Worm (Caenorhabditis elegans) whole organism, L1 larva: ENCODE results near the gene rfk-1.

Experiments
- C04F5.9 ChIP-seq: sonication (generic microtip); optimal IDR thresholded peaks from 2 replicates; lab custom pipeline; 2016; ENCODE audit warnings: missing genetic modification characterization, missing compliant biosample characterization
- C16A3.4 ChIP-seq: fragments of 150-350 bp; optimal IDR thresholded peaks from 2 replicates; lab custom pipeline; 2014; ENCODE audit warnings: missing biosample characterization, missing genetic modification characterization
- C34B4.2 ChIP-seq: sonication (generic microtip); optimal IDR thresholded peaks from 2 replicates; lab custom pipeline; 2017; ENCODE audit warnings: mild to moderate bottlenecking, missing genetic modification characterization, missing compliant biosample characterization
- aha-1 ChIP-seq: fragments of 150-350 bp; optimal IDR thresholded peaks from 2 replicates; lab custom pipeline; 2014; ENCODE audit warnings: missing biosample characterization, missing genetic modification characterization
- ama-1 ChIP-seq: fragments of 150-350 bp; optimal IDR thresholded peaks from 2 replicates; lab custom pipeline; 2014
- blmp-1 ChIP-seq: fragments of 150-350 bp; optimal IDR thresholded peaks from 2 replicates; lab custom pipeline; 2014; ENCODE audit warnings: missing biosample characterization, missing genetic modification characterization
- ceh-8 ChIP-seq: fragments of 200-800 bp; sonication (Bioruptor generic); optimal IDR thresholded peaks from 2 replicates; lab custom pipeline; 2018; ENCODE audit warnings: mild to moderate bottlenecking, missing genetic modification characterization, moderate library complexity, missing compliant biosample characterization
- ceh-82 ChIP-seq, 3 experiments: fragments of 150-350 bp in 1 of 3; sonication (generic microtip) in 2 of 3; optimal IDR thresholded peaks; 2 replicates each; lab custom pipeline; 2014 to 2017; ENCODE audit warnings: missing biosample characterization in 3 of 3, missing genetic modification characterization in 3 of 3
- ceh-88 ChIP-seq: fragments of 200-800 bp; sonication (Bioruptor generic); IDR thresholded peaks from 2 replicates; pipeline ENCODE4 v1.3.6; 2022; ENCODE audit warnings: missing genetic modification characterization, missing compliant biosample characterization
- ceh-90 ChIP-seq: sonication (generic microtip); optimal IDR thresholded peaks from 2 replicates; lab custom pipeline; 2016; ENCODE audit warnings: missing genetic modification characterization, missing compliant biosample characterization
- dpl-1 ChIP-seq, 3 experiments: fragments of 150-350 bp in 2 of 3; sonication (generic microtip) in 1 of 3; optimal IDR thresholded peaks; 2 replicates each; lab custom pipeline; 2014 to 2017; ENCODE audit warnings: missing biosample characterization in 3 of 3, missing genetic modification characterization in 3 of 3, missing genetic modification reagents in 3 of 3
- efl-1 ChIP-seq, 4 experiments: fragments of 150-350 bp; optimal IDR thresholded peaks in 3 of 4; peaks in 1 of 4; 1 replicate in 1 of 4; 2 replicates in 3 of 4; lab custom pipeline; 2014; ENCODE audit warnings: missing biosample characterization in 2 of 4, missing genetic modification characterization in 2 of 4, missing genetic modification reagents in 2 of 4
- efl-3 ChIP-seq: fragments of 200-800 bp; sonication (Bioruptor generic); optimal IDR thresholded peaks from 2 replicates; lab custom pipeline; 2018; ENCODE audit warnings: mild to moderate bottlenecking, missing genetic modification characterization, missing compliant biosample characterization
- egl-13 ChIP-seq: sonication (generic microtip); optimal IDR thresholded peaks from 2 replicates; lab custom pipeline; 2016; ENCODE audit warnings: missing genotype, missing genetic modification reagents, missing genetic modification characterization, missing compliant biosample characterization
- egl-27 ChIP-seq, 2 experiments: fragments of 150-350 bp in 1 of 2; sonication (generic microtip); optimal IDR thresholded peaks; 3 replicates each; lab custom pipeline; 2017 to 2018; ENCODE audit warnings: missing biosample characterization in 2 of 2, missing genetic modification characterization in 2 of 2, missing genetic modification reagents in 2 of 2
- fkh-4 ChIP-seq: sonication (generic microtip); optimal IDR thresholded peaks from 2 replicates; lab custom pipeline; 2016; ENCODE audit warnings: missing compliant biosample characterization, missing genetic modification characterization, borderline replicate concordance
- grh-1 ChIP-seq: fragments of 200-800 bp; sonication (Bioruptor generic); IDR thresholded peaks from 2 replicates; pipeline ENCODE4 v1.3.6; 2022; ENCODE audit warnings: missing genetic modification reagents, missing genetic modification characterization, missing compliant biosample characterization
- hlh-17 ChIP-seq: fragments of 200-800 bp; sonication (Bioruptor generic); optimal IDR thresholded peaks from 2 replicates; lab custom pipeline; 2018; ENCODE audit warnings: missing genetic modification characterization, mild to moderate bottlenecking, missing compliant biosample characterization, moderate library complexity, borderline replicate concordance
- hpl-2 ChIP-seq: fragments of 150-350 bp; optimal IDR thresholded peaks from 2 replicates; lab custom pipeline; 2014; ENCODE audit warnings: missing biosample characterization, missing genetic modification reagents, missing genetic modification characterization
- jun-1 ChIP-seq: fragments of 150-350 bp; optimal IDR thresholded peaks from 2 replicates; lab custom pipeline; 2014; ENCODE audit warnings: missing biosample characterization, missing genetic modification reagents, missing genetic modification characterization
- lin-13 ChIP-seq: fragments of 150-350 bp; optimal IDR thresholded peaks from 2 replicates; lab custom pipeline; 2014; ENCODE audit warnings: missing biosample characterization, missing genetic modification reagents, missing genetic modification characterization
- lin-35 ChIP-seq, 2 experiments: fragments of 150-350 bp; optimal IDR thresholded peaks; 2 replicates each; lab custom pipeline; 2014; ENCODE audit warnings: missing biosample characterization in 2 of 2, missing genetic modification characterization in 2 of 2, missing genetic modification reagents in 2 of 2
- lin-39 ChIP-seq: fragments of 150-350 bp; optimal IDR thresholded peaks from 2 replicates; lab custom pipeline; 2014; ENCODE audit warnings: missing biosample characterization, missing genetic modification reagents, missing genetic modification characterization
- lir-3 ChIP-seq: sonication (generic microtip); optimal IDR thresholded peaks from 2 replicates; lab custom pipeline; 2016; ENCODE audit warnings: mild to moderate bottlenecking, missing genetic modification characterization, moderate library complexity, missing compliant biosample characterization; ENCODE audit not compliant: poor library complexity
- lsy-2 ChIP-seq, 2 experiments: fragments of 150-350 bp; optimal IDR thresholded peaks; 2 replicates each; lab custom pipeline; 2014; ENCODE audit warnings: missing biosample characterization in 2 of 2, missing genetic modification characterization in 2 of 2
- mab-9 ChIP-seq: fragments of 200-800 bp; sonication (Bioruptor generic); IDR thresholded peaks from 2 replicates; pipeline ENCODE4 v1.3.6; 2022; ENCODE audit warnings: missing genetic modification reagents, missing genetic modification characterization, missing compliant biosample characterization
- mdl-1 ChIP-seq, 2 experiments: fragments of 150-350 bp; optimal IDR thresholded peaks; 2 replicates each; lab custom pipeline; 2014 to 2017; ENCODE audit warnings: missing biosample characterization in 2 of 2, missing genetic modification characterization in 2 of 2, inconsistent platforms in 1 of 2
- mef-2 ChIP-seq: fragments of 150-350 bp; optimal IDR thresholded peaks from 2 replicates; lab custom pipeline; 2014; ENCODE audit warnings: missing biosample characterization, missing genetic modification characterization
- mep-1 ChIP-seq: fragments of 150-350 bp; optimal IDR thresholded peaks from 2 replicates; lab custom pipeline; 2014; ENCODE audit warnings: missing biosample characterization, missing genetic modification characterization
- nhr-12 ChIP-seq: sonication (generic microtip); optimal IDR thresholded peaks from 2 replicates; lab custom pipeline; 2017; ENCODE audit warnings: missing biosample characterization, missing genetic modification characterization
- nhr-47 ChIP-seq: sonication (generic microtip); optimal IDR thresholded peaks from 2 replicates; lab custom pipeline; 2016; ENCODE audit warnings: mild to moderate bottlenecking, missing genetic modification characterization, moderate library complexity, missing compliant biosample characterization
- nhr-71 ChIP-seq: sonication (generic microtip); optimal IDR thresholded peaks from 2 replicates; lab custom pipeline; 2016; ENCODE audit warnings: mild to moderate bottlenecking, missing genetic modification characterization, moderate library complexity, missing compliant biosample characterization
- nhr-76 ChIP-seq: sonication (generic microtip); optimal IDR thresholded peaks from 2 replicates; lab custom pipeline; 2017; ENCODE audit warnings: missing biosample characterization, missing genetic modification characterization
- nhr-84 ChIP-seq: sonication (generic microtip); optimal IDR thresholded peaks from 2 replicates; lab custom pipeline; 2017; ENCODE audit warnings: missing biosample characterization, missing genetic modification characterization
- nhr-85 ChIP-seq: sonication (generic microtip); peaks from one replicate; lab custom pipeline; 2016; ENCODE audit warnings: missing genetic modification characterization, inconsistent platforms, missing compliant biosample characterization
- pag-3 ChIP-seq: sonication (generic microtip); optimal IDR thresholded peaks from 2 replicates; lab custom pipeline; 2017; ENCODE audit warnings: missing genetic modification characterization, mild to moderate bottlenecking, missing compliant biosample characterization, antibody characterized with exemption, borderline replicate concordance; ENCODE audit not compliant: insufficient read depth
- pax-3 ChIP-seq: fragments of 200-800 bp; sonication (Bioruptor generic); optimal IDR thresholded peaks from 2 replicates; lab custom pipeline; 2018; ENCODE audit warnings: mild to moderate bottlenecking, missing genetic modification characterization, moderate library complexity, missing compliant biosample characterization
- rnt-1 ChIP-seq: sonication (generic microtip); optimal IDR thresholded peaks from 2 replicates; lab custom pipeline; 2016; ENCODE audit warnings: mild to moderate bottlenecking, missing genetic modification characterization, moderate library complexity, missing compliant biosample characterization
- snpc-4 ChIP-seq: fragments of 150-350 bp; optimal IDR thresholded peaks from 2 replicates; lab custom pipeline; 2014; ENCODE audit warnings: missing biosample characterization, missing genetic modification characterization
- snu-23 ChIP-seq: sonication (generic microtip); optimal IDR thresholded peaks from 2 replicates; lab custom pipeline; 2016; ENCODE audit warnings: missing genetic modification characterization, missing compliant biosample characterization
- swsn-7 ChIP-seq: sonication (generic microtip); optimal IDR thresholded peaks from 2 replicates; lab custom pipeline; 2016; ENCODE audit warnings: missing genetic modification characterization, missing compliant biosample characterization
- unc-30 ChIP-seq: sonication (generic microtip); optimal IDR thresholded peaks from 2 replicates; lab custom pipeline; 2017; ENCODE audit warnings: missing biosample characterization, missing genetic modification characterization
- unc-86 ChIP-seq: sonication (generic microtip); optimal IDR thresholded peaks from 2 replicates; lab custom pipeline; 2016; ENCODE audit warnings: missing genetic modification characterization, missing compliant biosample characterization
- unc-98 ChIP-seq: fragments of 200-800 bp; sonication (Bioruptor generic); IDR thresholded peaks from 2 replicates; pipeline ENCODE4 v1.3.6; 2022; ENCODE audit warnings: missing genetic modification characterization, missing compliant biosample characterization
- vab-15 ChIP-seq: sonication (generic microtip); optimal IDR thresholded peaks from 2 replicates; lab custom pipeline; 2017; ENCODE audit warnings: missing genotype, mild to moderate bottlenecking, missing genetic modification characterization, missing compliant biosample characterization
- xbp-1 ChIP-seq: sonication (generic microtip); optimal IDR thresholded peaks from 2 replicates; lab custom pipeline; 2016; ENCODE audit warnings: missing genetic modification characterization, missing compliant biosample characterization
- zag-1 ChIP-seq: fragments of 150-350 bp; optimal IDR thresholded peaks from 2 replicates; lab custom pipeline; 2014; ENCODE audit warnings: missing biosample characterization, missing genetic modification characterization
- ztf-4 ChIP-seq: fragments of 150-350 bp; optimal IDR thresholded peaks from 2 replicates; lab custom pipeline; 2014; ENCODE audit warnings: missing biosample characterization, missing genetic modification characterization

rfk-1 gene

DNA sequence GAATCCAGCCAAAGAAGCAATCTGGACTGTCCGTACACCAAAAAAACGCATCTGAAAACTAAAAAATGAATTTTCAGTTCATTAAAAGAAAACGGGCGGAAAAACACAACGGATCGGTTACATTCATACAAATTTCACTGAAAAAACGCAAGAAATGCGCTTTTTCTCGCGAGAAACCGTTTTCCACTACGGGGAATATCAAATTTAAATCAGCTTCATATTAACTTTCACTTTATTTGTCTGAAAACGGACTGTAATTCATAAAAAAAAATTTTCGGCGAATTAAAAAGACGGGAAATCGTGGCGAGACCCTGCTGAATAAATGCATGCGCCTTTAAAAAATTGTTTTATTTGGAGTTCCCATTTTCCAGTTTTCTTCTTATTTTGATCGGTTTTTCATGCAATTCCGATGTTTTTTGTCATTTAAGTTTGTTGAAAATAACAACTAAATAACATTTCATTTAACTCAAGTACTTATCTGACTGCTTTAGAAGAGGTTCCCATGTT lies 41.5 kb downstream of the rfk-1 start, which contains the start of gene pges-2:
TSS of gene pges-2 (minus strand) at position 51 of the 507 bp plus-strand sequence.
- TF ChIP-seq pax-3 (tag; lab: Kevin White, UChicago) (no peak), xbp-1 (tag; lab: Kevin White, UChicago) (peak; percentile 38), lsy-2 (tag; optimal IDR thresholded peaks at IDR 0.05; lab: Kevin White, UChicago) (peak; percentile 52 to 66), dpl-1 (GFP tag; optimal IDR thresholded peaks at IDR 0.05; lab: Kevin White, UChicago) (peak in 2 of 3 experiments; percentile 41 to 43), snu-23 (GFP tag; lab: Kevin White, UChicago) (peak; percentile 53), rnt-1 (tag; lab: Kevin White, UChicago) (no peak), nhr-76 (tag; lab: Kevin White, UChicago) (no peak), jun-1 (tag; lab: Kevin White, UChicago) (no peak), ama-1 (lab: Kevin White, UChicago) (no peak), fkh-4 (tag; lab: Kevin White, UChicago) (no peak), nhr-71 (tag; lab: Kevin White, UChicago) (peak; percentile 44), lir-3 (no peak), nhr-12 (tag; lab: Kevin White, UChicago) (no peak), ceh-82 (tag; optimal IDR thresholded peaks at IDR 0.05; lab: Kevin White, UChicago) (peak in 1 of 3 experiments; percentile 21), efl-3 (no peak), nhr-47 (tag; lab: Kevin White, UChicago) (peak; percentile 23), C04F5.9 (tag; lab: Kevin White, UChicago) (no peak), efl-1 (optimal IDR thresholded peaks at IDR 0.05; lab: Kevin White, UChicago) (peak; percentile 40 to 43), efl-1 (GFP tag; optimal IDR thresholded peaks at IDR 0.05 in 1 of 2; lab: Kevin White, UChicago) (peak; percentile 39 to 90), swsn-7 (tag; lab: Kevin White, UChicago) (peak; percentile 19), hpl-2 (GFP tag; lab: Kevin White, UChicago) (no peak), blmp-1 (tag; lab: Kevin White, UChicago) (peak; percentile 40), nhr-84 (tag; lab: Kevin White, UChicago) (no peak), nhr-85 (tag; lab: Kevin White, UChicago) (no peak), mep-1 (tag; lab: Kevin White, UChicago) (peak; percentile 62), lin-35 (GFP tag; optimal IDR thresholded peaks at IDR 0.05; lab: Kevin White, UChicago) (peak; percentile 19 to 44)

DNA sequence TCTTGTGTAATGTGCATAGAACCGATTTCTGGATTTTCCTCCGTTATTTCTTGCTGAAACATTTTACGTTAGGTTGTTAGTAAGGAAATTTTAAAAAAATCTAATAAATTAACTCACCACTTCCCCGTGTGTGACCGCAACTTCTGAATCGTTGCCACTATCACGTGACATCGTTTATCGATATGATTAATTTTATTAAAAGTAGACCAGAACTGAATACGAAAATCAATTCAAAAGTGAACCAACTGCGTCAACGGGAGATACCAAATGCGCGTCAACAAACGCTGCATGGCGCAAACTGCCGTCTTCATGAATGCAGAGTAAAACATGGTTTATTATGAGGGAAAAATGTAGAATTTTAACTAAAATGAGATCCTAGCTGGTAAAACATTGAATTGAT lies 43.3 kb downstream of the rfk-1 start, which contains the start of gene sir-2.1:
TSS of gene sir-2.1 (minus strand) at position 212 of the 400 bp plus-strand sequence.
- no peak for TF ChIP-seq hlh-17 (GFP tag; lab: Kevin White, UChicago)
- peak; percentile 4 for TF ChIP-seq egl-13 (tag; lab: Kevin White, UChicago)
- no peak for TF ChIP-seq zag-1 (tag; lab: Kevin White, UChicago)
- TF ChIP-seq aha-1 (tag; lab: Kevin White, UChicago): no peak
- TF ChIP-seq lin-35 (GFP tag; optimal IDR thresholded peaks at IDR 0.05; lab: Kevin White, UChicago): peak; percentile 57 to 76
- no peak for TF ChIP-seq unc-98
- TF ChIP-seq blmp-1 (tag; lab: Kevin White, UChicago): peak; percentile 51
- no peak for TF ChIP-seq lin-13 (GFP tag; lab: Kevin White, UChicago)
- no peak for TF ChIP-seq ceh-88 (GFP tag; lab: Robert Waterston, UW)
- peak; percentile 24 for TF ChIP-seq snpc-4 (tag; lab: Kevin White, UChicago)
- TF ChIP-seq lin-39 (tag; lab: Kevin White, UChicago): no peak
- peak; percentile 75 for TF ChIP-seq nhr-71 (tag; lab: Kevin White, UChicago)
- TF ChIP-seq rnt-1 (tag; lab: Kevin White, UChicago): peak; percentile 48
- peak; percentile 58 for TF ChIP-seq unc-86 (tag; lab: Kevin White, UChicago)
- TF ChIP-seq ama-1 (lab: Kevin White, UChicago): no peak
- no peak for TF ChIP-seq pag-3 (tag; lab: Kevin White, UChicago)
- no peak for TF ChIP-seq ztf-4
- peak; percentile 64 for TF ChIP-seq swsn-7 (tag; lab: Kevin White, UChicago)
- TF ChIP-seq egl-27 (tag; optimal IDR thresholded peaks at IDR 0.05; lab: Kevin White, UChicago): no peak
- TF ChIP-seq unc-30 (tag; lab: Kevin White, UChicago): no peak
- no peak for TF ChIP-seq fkh-4 (tag; lab: Kevin White, UChicago)
- TF ChIP-seq mdl-1 (tag; optimal IDR thresholded peaks at IDR 0.05; lab: Kevin White, UChicago): no peak
- TF ChIP-seq mab-9: no peak
- no peak for TF ChIP-seq ceh-8 (GFP tag; lab: Kevin White, UChicago)
- no peak for TF ChIP-seq C34B4.2 (tag; lab: Kevin White, UChicago)
- peak; percentile 68 for TF ChIP-seq xbp-1 (tag; lab: Kevin White, UChicago)
- TF ChIP-seq ceh-90 (tag; lab: Kevin White, UChicago): no peak
- no peak for TF ChIP-seq grh-1 (GFP tag; lab: Robert Waterston, UW)
- no peak for TF ChIP-seq mef-2
- TF ChIP-seq vab-15 (tag; lab: Kevin White, UChicago): no peak
- no peak for TF ChIP-seq efl-3
- TF ChIP-seq lir-3: no peak
- TF ChIP-seq C16A3.4 (tag; lab: Kevin White, UChicago): peak; percentile 52
